Worm (Caenorhabditis elegans) whole organism, mixed stage, embryonic: ENCODE results near the gene F19G12.3.

Experiments
- ceh-43 ChIP-seq: fragments of 200-800 bp; sonication (Bioruptor generic); optimal IDR thresholded peaks from 2 replicates; lab custom pipeline; 2018; ENCODE audit warnings: mild to moderate bottlenecking, missing genetic modification characterization, moderate library complexity, missing compliant biosample characterization
- lin-13 ChIP-seq: fragments of 150-350 bp; optimal IDR thresholded peaks from 2 replicates; lab custom pipeline; 2014; ENCODE audit warnings: missing biosample characterization, missing genetic modification characterization
- lin-32 ChIP-seq: fragments of 200-800 bp; sonication (Bioruptor generic); optimal IDR thresholded peaks from 2 replicates; lab custom pipeline; 2018; ENCODE audit warnings: mild to moderate bottlenecking, missing genetic modification characterization, missing compliant biosample characterization
- unc-62 ChIP-seq: fragments of 150-350 bp; optimal IDR thresholded peaks from 2 replicates; lab custom pipeline; 2014; ENCODE audit warnings: missing biosample characterization, missing genetic modification reagents, missing genetic modification characterization
- ztf-11 ChIP-seq: fragments of 150-350 bp; optimal IDR thresholded peaks from 2 replicates; lab custom pipeline; 2014; ENCODE audit warnings: missing biosample characterization, missing genetic modification characterization

DNA sequence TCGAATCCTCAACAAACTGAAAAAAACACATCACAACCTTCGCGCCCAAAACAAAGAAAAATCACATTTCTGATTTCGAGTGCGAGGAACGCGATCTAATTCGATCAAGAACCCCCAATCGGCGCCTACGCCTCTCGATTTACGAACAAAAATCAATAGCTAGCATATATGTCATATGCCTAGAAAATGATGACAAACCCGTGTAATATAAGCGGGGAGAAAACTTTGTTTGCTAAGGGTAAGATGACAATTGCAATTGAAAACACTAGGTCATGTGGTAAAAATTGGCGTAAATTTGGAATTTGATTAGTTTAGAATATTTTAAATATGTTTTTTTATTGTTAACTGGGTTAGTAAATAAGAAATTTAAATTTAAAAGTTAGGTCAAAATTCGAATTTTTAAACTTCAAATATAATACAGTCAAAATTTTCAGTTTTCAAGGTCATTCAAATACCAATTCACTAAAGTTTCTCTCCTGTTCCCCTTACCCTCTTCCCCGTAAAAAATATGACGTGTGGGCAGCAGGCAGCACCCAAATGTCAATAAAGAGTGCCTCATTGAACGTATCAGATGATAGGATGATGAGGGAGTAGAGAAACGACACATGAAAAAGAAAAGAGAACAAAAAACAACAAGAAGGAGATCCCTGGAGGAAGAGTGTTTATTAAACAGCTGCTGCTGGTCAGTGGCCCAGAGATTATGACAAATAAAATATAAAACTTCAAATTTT, 31.9 kb downstream of the F19G12.3 start:
- TF ChIP-seq ztf-11 = no peak
- peak; percentile 54 for TF ChIP-seq unc-62 (GFP tag; lab: Kevin White, UChicago)
- no peak for TF ChIP-seq ceh-43 (GFP tag; lab: Kevin White, UChicago)
- no peak for TF ChIP-seq lin-13 (tag; lab: Kevin White, UChicago)
- no peak for TF ChIP-seq lin-32 (GFP tag; lab: Kevin White, UChicago)
